Worm (Caenorhabditis elegans): ENCODE results near the gene Y43F8C.3.

ce11 chrV:19599087-19599486 lies 23.3 kb downstream of the Y43F8C.3 start:
- TF ChIP-seq ceh-2 (tag; optimal IDR thresholded peaks at IDR 0.05) (no peak), ceh-34 (tag; optimal IDR thresholded peaks at IDR 0.05) (no peak), tbx-2 (tag; optimal IDR thresholded peaks at IDR 0.05) (no peak), pha-4 (tag; optimal IDR thresholded peaks at IDR 0.05) (no peak), K09A11.1 (tag; optimal IDR thresholded peaks at IDR 0.05; ENCODE audit: insufficient read depth) (no peak)
